Fruit fly (Drosophila melanogaster) whole organism, larva: ENCODE results near the gene NijA.

ENCODE experiments used
- noc ChIP-seq: fragments of 200-800 bp; sonication (Bioruptor generic); optimal IDR thresholded peaks from 3 replicates; lab custom pipeline; 2019; ENCODE audit warnings: missing biosample characterization, mild to moderate bottlenecking, missing genetic modification characterization, moderate library complexity

Gene NijA

dm6 chr3L:10672540-10672939 lies 24.1 kb downstream of the NijA start:
- no peak for TF ChIP-seq noc

- no peak for TF ChIP-seq noc
Measured at dm6 chr3L:10669592-10670400, 26.9 kb downstream of the NijA start.

- TF ChIP-seq noc, result no peak
Measured at dm6 chr3L:10667341-10667740, 29.3 kb downstream of the NijA start.

dm6 chr3L:10666511-10667003 lies 30.1 kb downstream of the NijA start:
- no peak for TF ChIP-seq noc

- peak; percentile 98 for TF ChIP-seq noc
Measured at dm6 chr3L:10665433-10666150, 31.1 kb downstream of the NijA start.

- TF ChIP-seq noc, result peak; percentile 44
Measured at dm6 chr3L:10664511-10665062, 32.1 kb downstream of the NijA start, which contains the start of gene simj. simj (plus strand) TSS chr3L:10664739.

dm6 chr3L:10663190-10663763 lies 33.4 kb downstream of the NijA start, which contains the start of gene Adi1:
Adi1 (plus strand) TSS chr3L:10663376.
- TF ChIP-seq noc, result no peak

dm6 chr3L:10660744-10661589 lies 35.7 kb downstream of the NijA start, which contains the start of the genes CG32066 and CG8003:
CG32066 (minus strand) TSS chr3L:10661013.
CG8003 (plus strand) TSS chr3L:10661475.
- no peak for TF ChIP-seq noc

- no peak for TF ChIP-seq noc
Measured at dm6 chr3L:10659993-10660743, 36.5 kb downstream of the NijA start.

dm6 chr3L:10659524-10659923 lies 37.2 kb downstream of the NijA start:
- no peak for TF ChIP-seq noc

- TF ChIP-seq noc, result no peak
Measured at dm6 chr3L:10658362-10659127, 38.1 kb downstream of the NijA start.

dm6 chr3L:10657311-10657710 lies 39.4 kb downstream of the NijA start:
- TF ChIP-seq noc, result no peak

dm6 chr3L:10656451-10657198 lies 40.1 kb downstream of the NijA start:
- TF ChIP-seq noc, result peak; percentile 20

- TF ChIP-seq noc, result no peak
Measured at dm6 chr3L:10654439-10654838, 42.2 kb downstream of the NijA start.
